Worm (Caenorhabditis elegans) whole organism, L3 larva: ENCODE data around the gene ifta-1.

Source experiments
- ceh-16 ChIP-seq: sonication (generic microtip); optimal IDR thresholded peaks from 2 replicates; lab custom pipeline; 2017; ENCODE audit warnings: missing biosample characterization, missing genetic modification characterization
- ceh-82 ChIP-seq: fragments of 150-350 bp; optimal IDR thresholded peaks from 2 replicates; lab custom pipeline; 2014; ENCODE audit warnings: missing biosample characterization, missing genetic modification characterization
- fkh-10 ChIP-seq: sonication (generic microtip); optimal IDR thresholded peaks from 2 replicates; lab custom pipeline; 2017; ENCODE audit warnings: missing biosample characterization, missing genetic modification reagents, missing genetic modification characterization
- fos-1 ChIP-seq: fragments of 150-350 bp; optimal IDR thresholded peaks from 2 replicates; lab custom pipeline; 2014; ENCODE audit warnings: missing biosample characterization, missing genetic modification characterization
- nhr-12 ChIP-seq: fragments of 150-350 bp; optimal IDR thresholded peaks from 2 replicates; lab custom pipeline; 2014; ENCODE audit warnings: missing biosample characterization, missing genetic modification characterization
- pqm-1 ChIP-seq: fragments of 150-350 bp; optimal IDR thresholded peaks from 2 replicates; lab custom pipeline; 2017; ENCODE audit warnings: missing biosample characterization, missing genetic modification characterization, inconsistent platforms
- skn-1 ChIP-seq: fragments of 150-350 bp; optimal IDR thresholded peaks from 2 replicates; lab custom pipeline; 2014; ENCODE audit warnings: missing biosample characterization, missing genetic modification characterization

DNA sequence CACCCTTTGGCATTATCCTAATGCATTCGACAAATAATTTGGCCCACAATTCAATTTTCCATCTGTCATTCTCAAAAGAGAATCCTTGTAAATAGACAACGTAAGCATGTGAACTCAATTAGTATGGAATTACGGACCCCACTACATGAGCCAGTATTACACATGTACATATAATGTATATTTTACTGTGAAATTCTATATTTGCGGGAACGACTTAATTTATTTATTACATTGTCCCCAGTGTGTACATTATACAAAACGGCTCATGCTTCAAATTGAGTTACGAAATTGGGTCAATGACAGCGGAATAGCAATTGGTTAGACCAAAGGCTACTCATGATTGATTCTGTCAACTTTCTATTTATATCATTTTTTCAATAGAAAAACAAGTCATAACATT lies 33.0 kb downstream of the ifta-1 start:
- TF ChIP-seq nhr-12 (tag; lab: Kevin White, UChicago), result no peak
- TF ChIP-seq skn-1 (tag; lab: Kevin White, UChicago), result no peak
- no peak for TF ChIP-seq pqm-1
- no peak for TF ChIP-seq ceh-82 (tag; lab: Kevin White, UChicago)
- TF ChIP-seq fkh-10 (GFP tag; lab: Kevin White, UChicago), result no peak
- TF ChIP-seq ceh-16 (tag; lab: Kevin White, UChicago), result no peak
- no peak for TF ChIP-seq fos-1
